Worm (Caenorhabditis elegans): Measurements from ENCODE around the gene D1044.1.

D1044.1 gene

DNA sequence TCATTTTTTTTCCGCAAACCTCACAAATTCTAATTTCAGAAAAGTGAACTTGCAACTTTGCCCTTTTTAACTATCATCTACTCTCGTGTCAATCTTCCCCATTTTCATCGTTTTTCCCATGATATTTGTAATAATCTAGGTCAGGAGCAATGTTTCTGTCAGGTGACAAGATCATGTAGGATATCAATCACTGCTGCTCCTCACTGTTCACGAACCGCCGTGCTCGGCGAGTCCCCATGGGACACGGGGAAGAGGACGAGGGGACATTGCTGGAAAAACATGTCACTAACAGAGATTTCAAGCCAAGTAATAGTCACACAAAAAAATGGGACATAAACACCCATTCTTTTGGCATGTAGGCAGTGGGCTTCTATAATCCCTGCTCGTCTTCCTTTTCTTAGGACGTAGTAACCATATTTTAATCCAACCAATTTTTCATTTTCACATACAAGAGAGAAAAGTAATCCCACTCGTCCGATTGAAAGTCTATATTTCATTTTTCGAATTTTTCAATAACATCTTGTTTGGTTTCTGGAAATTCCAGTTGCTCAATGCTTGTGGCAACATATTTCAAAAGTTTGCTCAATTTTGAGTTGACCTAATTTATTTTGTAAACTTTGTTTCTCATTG is 26.8 kb downstream of the D1044.1 start:
- TF ChIP-seq pqm-1 (tag; optimal IDR thresholded peaks at IDR 0.05) (no peak), nfya-1 (tag; optimal IDR thresholded peaks at IDR 0.05; ENCODE audit: insufficient read depth) (peak; percentile 10), nhr-237 (tag; optimal IDR thresholded peaks at IDR 0.05) (no peak), nhr-25 (tag; optimal IDR thresholded peaks at IDR 0.05) (no peak), nhr-43 (tag; optimal IDR thresholded peaks at IDR 0.05; ENCODE audit: poor library complexity, severe bottlenecking) (no peak), lin-39 (tag; optimal IDR thresholded peaks at IDR 0.05) (peak; percentile 36), ceh-9 (tag; optimal IDR thresholded peaks at IDR 0.05) (no peak)

ce11 chrIII:5572806-5573205 is 28.7 kb downstream of the D1044.1 start:
- TF ChIP-seq nhr-23 (tag; optimal IDR thresholded peaks at IDR 0.05) (no peak), nfya-1 (tag; optimal IDR thresholded peaks at IDR 0.05; ENCODE audit: insufficient read depth) (peak; percentile 16)

ce11 chrIII:5573694-5574093 is 29.6 kb downstream of the D1044.1 start, which contains the start of gene molo-1:
Gene molo-1 (plus strand): TSS chrIII:5573994.
- TF ChIP-seq lin-39 (tag; optimal IDR thresholded peaks at IDR 0.05) (no peak), tbx-2 (tag; optimal IDR thresholded peaks at IDR 0.05) (no peak)

DNA sequence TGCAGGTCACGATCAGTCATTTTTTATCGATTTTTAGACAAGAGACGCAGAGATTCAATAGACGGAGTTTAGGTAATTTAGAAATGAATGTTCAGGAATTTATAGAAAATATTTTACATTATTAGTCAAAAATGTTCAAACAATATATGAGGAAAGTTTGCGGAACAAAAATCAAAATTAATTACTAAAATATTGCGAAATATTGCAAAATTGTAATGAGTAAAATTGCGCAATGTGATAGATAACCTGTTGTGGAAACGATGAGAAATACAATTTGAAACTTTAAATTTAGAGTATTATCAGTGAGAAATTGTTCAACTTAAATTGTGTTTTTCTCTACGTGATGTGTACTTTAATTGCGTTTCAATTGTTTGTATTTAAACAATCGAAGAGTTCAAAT is 37.0 kb downstream of the D1044.1 start, which contains the start of gene F56D2.5:
Gene F56D2.5 (minus strand): TSS at position 371 of the 400 bp plus-strand sequence.
- TF ChIP-seq ceh-28 (tag; optimal IDR thresholded peaks at IDR 0.05): peak; percentile 69
- no peak for TF ChIP-seq nhr-28 (tag; optimal IDR thresholded peaks at IDR 0.05)

ce11 chrIII:5582766-5583165 is 38.7 kb downstream of the D1044.1 start, which contains the start of the genes F56D2.8 and uev-2:
Gene F56D2.8 (minus strand): TSS chrIII:5582866.
Gene uev-2 (plus strand): TSS chrIII:5583125.
- TF ChIP-seq lin-15B (tag; optimal IDR thresholded peaks at IDR 0.05) (no peak), skn-1 (tag; optimal IDR thresholded peaks at IDR 0.05) (no peak), jun-1 (tag; optimal IDR thresholded peaks at IDR 0.05) (no peak), tbx-2 (tag; optimal IDR thresholded peaks at IDR 0.05) (no peak), nhr-12 (tag; optimal IDR thresholded peaks at IDR 0.05) (no peak), ceh-28 (tag; optimal IDR thresholded peaks at IDR 0.05) (no peak), ceh-16 (tag; optimal IDR thresholded peaks at IDR 0.05) (no peak), eor-1 (tag; optimal IDR thresholded peaks at IDR 0.05) (no peak), daf-12 (tag; optimal IDR thresholded peaks at IDR 0.05) (no peak), unc-39 (tag; optimal IDR thresholded peaks at IDR 0.05) (no peak), nhr-237 (tag; optimal IDR thresholded peaks at IDR 0.05) (no peak), elt-1 (tag; optimal IDR thresholded peaks at IDR 0.05) (no peak)

DNA sequence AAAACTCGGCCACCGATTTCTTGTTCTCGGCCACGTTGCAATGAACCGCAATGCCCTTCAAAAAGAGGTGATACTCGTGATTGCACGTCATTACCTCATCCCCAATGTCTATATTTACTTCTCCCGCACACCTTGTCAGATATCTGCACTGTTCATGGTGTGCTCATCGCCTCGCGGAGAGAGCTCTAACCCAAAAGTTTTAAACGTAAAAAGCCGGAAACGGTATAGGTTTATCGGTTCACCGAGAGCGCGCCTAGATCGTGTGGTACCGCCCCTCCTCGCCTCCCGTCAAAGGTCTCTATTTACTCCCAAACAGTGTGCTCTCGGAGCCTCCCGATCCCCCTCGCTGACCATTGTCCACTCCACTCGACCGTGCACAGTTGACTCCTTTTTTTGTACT is 40.6 kb downstream of the D1044.1 start, which contains the start of gene F56D2.3:
Gene F56D2.3 (plus strand): TSS at position 301 of the 400 bp plus-strand sequence.
- TF ChIP-seq snpc-4 (tag; optimal IDR thresholded peaks at IDR 0.05): no peak
- TF ChIP-seq hmg-11 (tag; optimal IDR thresholded peaks at IDR 0.05): no peak
- TF ChIP-seq pha-4 (tag; optimal IDR thresholded peaks at IDR 0.05): peak; percentile 2
- no peak for TF ChIP-seq nhr-28 (tag; optimal IDR thresholded peaks at IDR 0.05)

DNA sequence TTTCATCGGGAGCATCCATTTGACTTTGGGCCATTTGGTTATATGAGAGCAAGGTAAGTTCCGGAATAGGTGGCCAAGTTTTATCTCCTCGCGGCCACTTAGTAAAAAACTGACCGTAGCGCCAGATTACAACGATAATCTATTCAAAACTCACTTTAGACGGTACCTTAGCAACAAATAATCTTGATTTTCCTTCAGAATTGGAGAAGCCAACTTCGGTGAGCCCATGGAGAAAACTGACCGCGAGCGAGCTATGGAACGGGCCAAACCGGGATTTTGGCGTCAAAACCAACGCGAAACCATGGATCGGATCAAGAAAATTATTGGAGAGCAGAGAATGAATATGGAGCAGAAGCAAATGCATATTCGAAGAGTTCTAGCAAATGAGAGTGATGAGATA is 41.6 kb downstream of the D1044.1 start:
- TF ChIP-seq sea-2 (GFP tag; optimal IDR thresholded peaks at IDR 0.05): no peak
- no peak for TF ChIP-seq eor-1 (tag; optimal IDR thresholded peaks at IDR 0.05)
- no peak for TF ChIP-seq ceh-28 (tag; optimal IDR thresholded peaks at IDR 0.05)
- no peak for TF ChIP-seq nhr-237 (tag; optimal IDR thresholded peaks at IDR 0.05)
- TF ChIP-seq nhr-25 (tag; optimal IDR thresholded peaks at IDR 0.05): no peak
- TF ChIP-seq nhr-28 (tag; optimal IDR thresholded peaks at IDR 0.05): no peak
- TF ChIP-seq ceh-82 (tag; optimal IDR thresholded peaks at IDR 0.05): no peak
- TF ChIP-seq ztf-4 (tag; optimal IDR thresholded peaks at IDR 0.05): no peak
- no peak for TF ChIP-seq tbx-2 (tag; optimal IDR thresholded peaks at IDR 0.05)
- no peak for TF ChIP-seq pha-4 (tag; optimal IDR thresholded peaks at IDR 0.05)

DNA sequence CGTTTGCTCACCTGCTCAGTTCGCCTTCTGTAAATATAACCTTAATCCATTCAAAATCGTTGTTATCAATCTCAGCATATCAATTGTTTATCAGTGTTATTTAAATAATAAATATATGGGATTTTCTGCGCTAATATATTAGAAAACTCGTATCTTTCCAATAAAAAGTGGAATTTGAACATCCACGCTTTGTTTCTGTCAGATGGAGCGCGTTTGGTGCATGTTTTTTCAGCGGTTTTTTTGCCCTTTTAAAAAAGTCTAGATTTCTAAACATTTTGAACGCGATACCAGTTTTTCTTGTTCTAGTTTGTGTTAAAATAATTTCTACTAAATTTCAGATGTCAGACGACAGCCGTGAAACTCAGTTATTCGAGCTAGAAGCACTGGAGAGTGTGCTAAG is 42.8 kb downstream of the D1044.1 start, which contains the start of gene F56D2.2:
Gene F56D2.2 (plus strand): TSS at position 339 of the 400 bp plus-strand sequence.
- peak; percentile 39 for TF ChIP-seq lin-15B (tag; optimal IDR thresholded peaks at IDR 0.05)
- peak; percentile 54 for TF ChIP-seq pha-4 (tag; optimal IDR thresholded peaks at IDR 0.05)
- no peak for TF ChIP-seq hmg-11 (tag; optimal IDR thresholded peaks at IDR 0.05)
- no peak for TF ChIP-seq elt-1 (tag; optimal IDR thresholded peaks at IDR 0.05)
